Worm (Caenorhabditis elegans) whole organism, L4 larva: ENCODE results near the gene srab-9.

Source experiments
- D1046.2 ChIP-seq: fragments of 200-800 bp; sonication (Bioruptor generic); IDR thresholded peaks from 2 replicates; pipeline ENCODE4 v1.3.6; 2022; ENCODE audit warnings: missing genetic modification characterization, missing compliant biosample characterization
- F10B5.3 ChIP-seq: sonication (generic microtip); optimal IDR thresholded peaks from 2 replicates; lab custom pipeline; 2016; ENCODE audit warnings: mild to moderate bottlenecking, missing genetic modification characterization, missing compliant biosample characterization
- F26F4.8 ChIP-seq: fragments of 200-800 bp; sonication (Bioruptor generic); conservative IDR thresholded peaks from 2 replicates; pipeline ENCODE4 v1.3.6; 2022; ENCODE audit warnings: missing genetic modification characterization, missing compliant biosample characterization
- F49E8.2 ChIP-seq: sonication (generic microtip); optimal IDR thresholded peaks from 2 replicates; lab custom pipeline; 2016; ENCODE audit warnings: missing compliant biosample characterization, mild to moderate bottlenecking, missing genetic modification characterization, borderline replicate concordance
- Y48G9A.11 ChIP-seq: fragments of 200-800 bp; sonication (Bioruptor generic); IDR thresholded peaks from 2 replicates; pipeline ENCODE4 v1.3.6; 2022; ENCODE audit warnings: missing genetic modification reagents, missing genetic modification characterization, missing compliant biosample characterization
- Y75B8A.6 ChIP-seq: fragments of 200-800 bp; sonication (Bioruptor generic); IDR thresholded peaks from 2 replicates; pipeline ENCODE4 v1.3.6; 2022; ENCODE audit warnings: missing genetic modification reagents, missing genetic modification characterization, missing compliant biosample characterization
- aly-2 ChIP-seq: sonication (generic microtip); optimal IDR thresholded peaks from 2 replicates; lab custom pipeline; 2018; ENCODE audit warnings: missing biosample characterization, missing genetic modification characterization
- arid-1 ChIP-seq: fragments of 200-800 bp; sonication (Bioruptor generic); conservative IDR thresholded peaks from 2 replicates; pipeline ENCODE4 v1.3.6; 2022; ENCODE audit warnings: missing genetic modification reagents, missing genetic modification characterization, missing compliant biosample characterization
- attf-4 ChIP-seq: sonication (generic microtip); optimal IDR thresholded peaks from 3 replicates; lab custom pipeline; 2017; ENCODE audit warnings: missing biosample characterization, missing genetic modification characterization
- ceh-28 ChIP-seq: fragments of 150-350 bp; optimal IDR thresholded peaks from 2 replicates; lab custom pipeline; 2014; ENCODE audit warnings: missing biosample characterization, missing genetic modification reagents, missing genetic modification characterization
- ceh-44 ChIP-seq: fragments of 200-800 bp; sonication (Bioruptor generic); IDR thresholded peaks from 2 replicates; pipeline ENCODE4 v1.3.6; 2022; ENCODE audit warnings: missing genetic modification reagents, missing genetic modification characterization, missing compliant biosample characterization
- ceh-62 ChIP-seq: sonication (generic microtip); optimal IDR thresholded peaks from 2 replicates; lab custom pipeline; 2017; ENCODE audit warnings: missing biosample characterization, missing genetic modification characterization
- ctbp-1 ChIP-seq: fragments of 200-800 bp; sonication (Bioruptor generic); IDR thresholded peaks from 2 replicates; pipeline ENCODE4 v1.3.6; 2022; ENCODE audit warnings: missing genetic modification reagents, missing genetic modification characterization, missing compliant biosample characterization
- daf-16 ChIP-seq, 3 experiments: sonication (generic microtip); optimal IDR thresholded peaks; 2 replicates each; lab custom pipeline; 2016 to 2017; ENCODE audit warnings: missing genetic modification characterization in 3 of 3, missing genetic modification reagents in 3 of 3, mild to moderate bottlenecking in 2 of 3, missing compliant biosample characterization in 2 of 3, missing biosample characterization in 1 of 3, moderate library complexity in 1 of 3
- daf-8 ChIP-seq: fragments of 200-800 bp; sonication (Bioruptor generic); IDR thresholded peaks from 2 replicates; pipeline ENCODE4 v1.3.6; 2022; ENCODE audit warnings: missing genetic modification characterization, missing compliant biosample characterization
- dmd-8 ChIP-seq: fragments of 200-800 bp; sonication (Bioruptor generic); IDR thresholded peaks from 2 replicates; pipeline ENCODE4 v1.3.6; 2022; ENCODE audit warnings: missing genetic modification characterization, missing compliant biosample characterization
- dmd-9 ChIP-seq: fragments of 200-800 bp; sonication (Bioruptor generic); IDR thresholded peaks from 2 replicates; pipeline ENCODE4 v1.3.6; 2022; ENCODE audit warnings: missing genetic modification reagents, missing genetic modification characterization, missing compliant biosample characterization
- egl-27 ChIP-seq: sonication (generic microtip); optimal IDR thresholded peaks from 3 replicates; lab custom pipeline; 2017; ENCODE audit warnings: missing biosample characterization, missing genetic modification reagents, missing genetic modification characterization
- egl-43 ChIP-seq: fragments of 200-800 bp; sonication (Bioruptor generic); IDR thresholded peaks from 2 replicates; pipeline ENCODE4 v1.3.6; 2022; ENCODE audit warnings: missing genetic modification reagents, missing genetic modification characterization, missing compliant biosample characterization
- fkh-10 ChIP-seq: fragments of 150-350 bp; optimal IDR thresholded peaks from 2 replicates; lab custom pipeline; 2014; ENCODE audit warnings: missing biosample characterization, missing genetic modification reagents, missing genetic modification characterization
- gei-8 ChIP-seq: fragments of 200-800 bp; sonication (Bioruptor generic); optimal IDR thresholded peaks from 2 replicates; lab custom pipeline; 2018; ENCODE audit warnings: mild to moderate bottlenecking, missing genetic modification characterization, missing compliant biosample characterization
- lim-7 ChIP-seq: fragments of 200-800 bp; sonication (Bioruptor generic); IDR thresholded peaks from 2 replicates; pipeline ENCODE4 v1.3.6; 2022; ENCODE audit warnings: missing genetic modification characterization, missing compliant biosample characterization
- lin-1 ChIP-seq: fragments of 200-800 bp; sonication (Bioruptor generic); IDR thresholded peaks from 2 replicates; pipeline ENCODE4 v1.3.6; 2022; ENCODE audit warnings: missing genetic modification reagents, missing genetic modification characterization, missing compliant biosample characterization
- lin-13 ChIP-seq: fragments of 150-350 bp; optimal IDR thresholded peaks from 2 replicates; lab custom pipeline; 2014; ENCODE audit warnings: missing biosample characterization, missing genetic modification reagents, missing genetic modification characterization
- lsy-2 ChIP-seq, 2 experiments: fragments of 150-350 bp in 1 of 2; sonication (generic microtip) in 1 of 2; optimal IDR thresholded peaks; 2 replicates each; lab custom pipeline; 2014 to 2017; ENCODE audit warnings: missing biosample characterization in 2 of 2, missing genetic modification characterization in 2 of 2
- madf-5 ChIP-seq, 2 experiments: fragments of 200-800 bp; sonication (Bioruptor generic); IDR thresholded peaks; 2 replicates each; pipeline ENCODE4 v1.3.6; 2022; ENCODE audit warnings: missing compliant biosample characterization in 2 of 2, missing genetic modification characterization in 2 of 2
- mdl-1 ChIP-seq, 2 experiments: fragments of 150-350 bp in 1 of 2; sonication (generic microtip) in 1 of 2; optimal IDR thresholded peaks; 2 replicates each; lab custom pipeline; 2014 to 2017; ENCODE audit warnings: missing biosample characterization in 2 of 2, missing genetic modification characterization in 2 of 2
- mdt-29 ChIP-seq: fragments of 200-800 bp; sonication (Bioruptor generic); IDR thresholded peaks from 2 replicates; pipeline ENCODE4 v1.3.6; 2022; ENCODE audit warnings: missing genetic modification reagents, missing genetic modification characterization, missing compliant biosample characterization
- nhr-111 ChIP-seq: fragments of 200-800 bp; sonication (Bioruptor generic); optimal IDR thresholded peaks from 2 replicates; lab custom pipeline; 2018; ENCODE audit warnings: mild to moderate bottlenecking, missing genetic modification characterization, missing compliant biosample characterization
- nhr-237 ChIP-seq: sonication (generic microtip); optimal IDR thresholded peaks from 2 replicates; lab custom pipeline; 2017; ENCODE audit warnings: missing biosample characterization, missing genetic modification characterization
- nhr-25 ChIP-seq: sonication (generic microtip); optimal IDR thresholded peaks from 2 replicates; lab custom pipeline; 2017; ENCODE audit warnings: missing genetic modification characterization, mild to moderate bottlenecking, missing compliant biosample characterization, antibody characterized with exemption, moderate library complexity, borderline replicate concordance; ENCODE audit not compliant: insufficient read depth
- nhr-48 ChIP-seq: sonication (generic microtip); optimal IDR thresholded peaks from 2 replicates; lab custom pipeline; 2016; ENCODE audit warnings: mild to moderate bottlenecking, missing genetic modification characterization, missing compliant biosample characterization
- nhr-76 ChIP-seq: fragments of 150-350 bp; optimal IDR thresholded peaks from 2 replicates; lab custom pipeline; 2014; ENCODE audit warnings: missing biosample characterization, missing genetic modification characterization
- nhr-77 ChIP-seq: fragments of 150-350 bp; optimal IDR thresholded peaks from 2 replicates; lab custom pipeline; 2014; ENCODE audit warnings: missing biosample characterization, missing genetic modification characterization
- php-3 ChIP-seq: fragments of 200-800 bp; sonication (Bioruptor generic); IDR thresholded peaks from 2 replicates; pipeline ENCODE4 v1.3.6; 2022; ENCODE audit warnings: missing genetic modification reagents, missing genetic modification characterization, missing compliant biosample characterization
- set-16 ChIP-seq: fragments of 200-800 bp; sonication (Bioruptor generic); IDR thresholded peaks from 2 replicates; pipeline ENCODE4 v1.3.6; 2022; ENCODE audit warnings: missing genetic modification reagents, missing genetic modification characterization, missing compliant biosample characterization
- skn-1 ChIP-seq: fragments of 150-350 bp; optimal IDR thresholded peaks from 2 replicates; lab custom pipeline; 2014; ENCODE audit warnings: missing biosample characterization, missing genetic modification characterization
- snpc-1.2 ChIP-seq: fragments of 200-800 bp; sonication (Bioruptor generic); IDR thresholded peaks from 2 replicates; pipeline ENCODE4 v1.3.6; 2022; ENCODE audit warnings: missing genetic modification reagents, missing genetic modification characterization, missing compliant biosample characterization
- tra-1 ChIP-seq: fragments of 200-800 bp; sonication (Bioruptor generic); IDR thresholded peaks from 2 replicates; pipeline ENCODE4 v1.3.6; 2022; ENCODE audit warnings: missing genetic modification reagents, missing genetic modification characterization, missing compliant biosample characterization
- unc-130 ChIP-seq: sonication (generic microtip); optimal IDR thresholded peaks from 2 replicates; lab custom pipeline; 2016; ENCODE audit warnings: missing genetic modification reagents, missing genetic modification characterization, missing compliant biosample characterization
- unc-62 ChIP-seq, 3 experiments: fragments of 150-350 bp in 1 of 3; sonication (generic microtip); optimal IDR thresholded peaks in 2 of 3; peaks in 1 of 3; 1 replicate in 1 of 3; 2 replicates in 2 of 3; lab custom pipeline; 2014 to 2017; ENCODE audit warnings: missing biosample characterization in 3 of 3, missing genetic modification characterization in 3 of 3, missing genetic modification reagents in 3 of 3, missing genotype in 1 of 3
- vab-7 ChIP-seq: fragments of 200-800 bp; sonication (Bioruptor generic); IDR thresholded peaks from 2 replicates; pipeline ENCODE4 v1.3.6; 2022; ENCODE audit warnings: missing genetic modification reagents, missing genetic modification characterization, missing compliant biosample characterization
- zip-11 ChIP-seq: fragments of 200-800 bp; sonication (Bioruptor generic); IDR thresholded peaks from 2 replicates; pipeline ENCODE4 v1.3.6; 2022; ENCODE audit warnings: missing genetic modification characterization, missing compliant biosample characterization

Gene srab-9

ce11 chrV:3163143-3163542 is 22.1 kb upstream of the srab-9 start:
- TF ChIP-seq F26F4.8 (GFP tag; lab: Robert Waterston, UW) (peak; percentile 71; the same call in 1 of the 2 replicates), D1046.2 (peak; percentile 58; the same call in 1 of the 2 replicates), mdl-1 (tag; optimal IDR thresholded peaks at IDR 0.05; lab: Kevin White, UChicago) (no peak), egl-43 (GFP tag; lab: Robert Waterston, UW) (peak; percentile 80), madf-5 (GFP tag; IDR thresholded peaks at IDR 0.05; lab: Robert Waterston, UW) (peak in 1 of 2 experiments; percentile 31; a peak in 1 of 4 replicates), lin-13 (no peak), fkh-10 (GFP tag; lab: Kevin White, UChicago) (no peak), daf-16 (GFP tag; optimal IDR thresholded peaks at IDR 0.05; lab: Kevin White, UChicago) (no peak), daf-16 (tag; optimal IDR thresholded peaks at IDR 0.05; lab: Kevin White, UChicago) (no peak), php-3 (GFP tag; lab: Robert Waterston, UW) (no peak), ctbp-1 (peak; percentile 47; the same call in 1 of the 2 replicates), arid-1 (GFP tag; lab: Robert Waterston, UW) (peak; percentile 51; the same call in 1 of the 2 replicates), lin-1 (0 out of 2 replicates have a peak, but pooled peaks have one; percentile 42), dmd-8 (GFP tag; lab: Robert Waterston, UW) (peak; percentile 82), lim-7 (peak; percentile 62; the same call in 1 of the 2 replicates), vab-7 (GFP tag; lab: Robert Waterston, UW) (peak; percentile 63), tra-1 (GFP tag; lab: Robert Waterston, UW) (0 out of 2 replicates have a peak, but pooled peaks have one; percentile 52), unc-130 (GFP tag; lab: Kevin White, UChicago) (peak; percentile 28), Y75B8A.6 (GFP tag; lab: Robert Waterston, UW) (0 out of 2 replicates have a peak, but pooled peaks have one; percentile 14), F49E8.2 (peak; percentile 66), F10B5.3 (no peak), mdt-29 (GFP tag; lab: Robert Waterston, UW) (peak; percentile 34; the same call in 1 of the 2 replicates), snpc-1.2 (GFP tag; lab: Robert Waterston, UW) (peak; percentile 86), unc-62 (GFP tag; optimal IDR thresholded peaks at IDR 0.05 in 1 of 2; lab: Kevin White, UChicago) (peak in 1 of 2 experiments; percentile 44), unc-62 (tag; optimal IDR thresholded peaks at IDR 0.05; lab: Kevin White, UChicago) (no peak), dmd-9 (GFP tag; lab: Robert Waterston, UW) (0 out of 2 replicates have a peak, but pooled peaks have one; percentile 23), aly-2 (tag; lab: Kevin White, UChicago) (no peak), ceh-44 (GFP tag; lab: Robert Waterston, UW) (0 out of 2 replicates have a peak, but pooled peaks have one; percentile 16), ceh-62 (tag; lab: Kevin White, UChicago) (no peak), Y48G9A.11 (GFP tag; lab: Robert Waterston, UW) (peak; percentile 61)

- TF ChIP-seq attf-4 (tag; lab: Kevin White, UChicago) (no peak), set-16 (GFP tag; lab: Robert Waterston, UW) (peak; percentile 62), nhr-77 (no peak)
Observed at ce11 chrV:3162299-3162698, 21.2 kb upstream of the srab-9 start.

ce11 chrV:3159252-3159651 is 18.2 kb upstream of the srab-9 start, which contains the start of gene C36C5.12:
Gene C36C5.12, minus strand, starts transcription at chrV:3159352.
- no peak for TF ChIP-seq ctbp-1
- no peak for TF ChIP-seq nhr-48 (tag; lab: Kevin White, UChicago)
- no peak for TF ChIP-seq set-16 (GFP tag; lab: Robert Waterston, UW)
- no peak for TF ChIP-seq daf-8 (GFP tag; lab: Robert Waterston, UW)
- TF ChIP-seq gei-8, result no peak
- TF ChIP-seq nhr-237 (tag; lab: Kevin White, UChicago), result no peak
- no peak for TF ChIP-seq mdl-1 (tag; optimal IDR thresholded peaks at IDR 0.05; lab: Kevin White, UChicago)
- no peak for TF ChIP-seq aly-2 (tag; lab: Kevin White, UChicago)
- TF ChIP-seq unc-62 (GFP tag; optimal IDR thresholded peaks at IDR 0.05 in 1 of 2; lab: Kevin White, UChicago), result no peak
- no peak for TF ChIP-seq unc-62 (tag; optimal IDR thresholded peaks at IDR 0.05; lab: Kevin White, UChicago)
- TF ChIP-seq Y75B8A.6 (GFP tag; lab: Robert Waterston, UW), result no peak
- no peak for TF ChIP-seq skn-1 (tag; lab: Kevin White, UChicago)
- no peak for TF ChIP-seq nhr-25 (tag; lab: Kevin White, UChicago)
- no peak for TF ChIP-seq egl-27
- no peak for TF ChIP-seq lsy-2 (tag; optimal IDR thresholded peaks at IDR 0.05; lab: Kevin White, UChicago)
- no peak for TF ChIP-seq nhr-111 (GFP tag; lab: Kevin White, UChicago)
- TF ChIP-seq zip-11 (GFP tag; lab: Robert Waterston, UW), result no peak
- no peak for TF ChIP-seq nhr-76 (tag; lab: Kevin White, UChicago)
- TF ChIP-seq ceh-28, result no peak
- TF ChIP-seq, all 104 proteins: peak for 0
